Worm (Caenorhabditis elegans) whole organism, L4 larva: ENCODE data around the gene nlp-58.

ENCODE experiments used
- Y105C5A.15 ChIP-seq: fragments of 200-800 bp; sonication (Bioruptor generic); IDR thresholded peaks from 2 replicates; pipeline ENCODE4 v1.3.6; 2022; ENCODE audit warnings: missing genetic modification characterization, missing compliant biosample characterization
- Y48G9A.11 ChIP-seq: fragments of 200-800 bp; sonication (Bioruptor generic); IDR thresholded peaks from 2 replicates; pipeline ENCODE4 v1.3.6; 2022; ENCODE audit warnings: missing genetic modification reagents, missing genetic modification characterization, missing compliant biosample characterization
- ceh-82 ChIP-seq: sonication (generic microtip); optimal IDR thresholded peaks from 2 replicates; lab custom pipeline; 2017; ENCODE audit warnings: missing biosample characterization, missing genetic modification characterization
- ces-1 ChIP-seq: fragments of 150-350 bp; sonication (generic microtip); optimal IDR thresholded peaks from 4 replicates; lab custom pipeline; 2014; ENCODE audit warnings: missing biosample characterization, missing genetic modification reagents, missing genetic modification characterization
- dmd-8 ChIP-seq: fragments of 200-800 bp; sonication (Bioruptor generic); IDR thresholded peaks from 2 replicates; pipeline ENCODE4 v1.3.6; 2022; ENCODE audit warnings: missing genetic modification characterization, missing compliant biosample characterization
- dpl-1 ChIP-seq: fragments of 150-350 bp; optimal IDR thresholded peaks from 2 replicates; lab custom pipeline; 2014; ENCODE audit warnings: missing biosample characterization, missing genetic modification reagents, missing genetic modification characterization
- fkh-10 ChIP-seq: fragments of 150-350 bp; optimal IDR thresholded peaks from 2 replicates; lab custom pipeline; 2014; ENCODE audit warnings: missing biosample characterization, missing genetic modification reagents, missing genetic modification characterization
- mdt-29 ChIP-seq: fragments of 200-800 bp; sonication (Bioruptor generic); IDR thresholded peaks from 2 replicates; pipeline ENCODE4 v1.3.6; 2022; ENCODE audit warnings: missing genetic modification reagents, missing genetic modification characterization, missing compliant biosample characterization
- nhr-11 ChIP-seq: fragments of 150-350 bp; optimal IDR thresholded peaks from 2 replicates; lab custom pipeline; 2014; ENCODE audit warnings: missing biosample characterization, missing genetic modification characterization
- nhr-28 ChIP-seq: fragments of 150-350 bp; optimal IDR thresholded peaks from 2 replicates; lab custom pipeline; 2014; ENCODE audit warnings: missing biosample characterization, missing genetic modification characterization
- ztf-11 ChIP-seq: fragments of 150-350 bp; optimal IDR thresholded peaks from 2 replicates; lab custom pipeline; 2014; ENCODE audit warnings: missing biosample characterization, missing genetic modification characterization

DNA sequence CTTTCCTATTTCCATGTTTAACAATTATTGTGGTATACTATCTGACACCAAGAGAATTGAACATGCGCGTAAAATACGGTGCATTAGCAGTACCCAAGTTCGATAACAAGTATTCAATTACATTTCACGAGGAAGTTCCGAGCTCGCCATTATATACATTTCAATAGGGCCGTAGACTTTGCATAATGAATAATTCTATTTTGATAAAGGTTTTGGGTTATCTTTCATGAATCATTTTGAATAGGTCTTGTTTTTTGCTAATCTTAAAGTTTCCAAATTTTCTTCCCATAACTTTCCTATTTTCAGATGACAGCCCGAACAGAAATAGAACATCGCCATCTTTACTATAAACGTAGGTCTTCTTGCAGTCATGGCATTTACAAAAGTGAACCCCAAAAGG lies 22.5 kb downstream of the nlp-58 start, which contains the start of gene C50H2.13:
- TF ChIP-seq ces-1 (GFP tag; lab: Kevin White, UChicago) (no peak), Y48G9A.11 (GFP tag; lab: Robert Waterston, UW) (no peak), ztf-11 (tag; lab: Kevin White, UChicago) (no peak), dpl-1 (GFP tag; lab: Kevin White, UChicago) (no peak), dmd-8 (GFP tag; lab: Robert Waterston, UW) (no peak), Y105C5A.15 (no peak), nhr-28 (tag; lab: Kevin White, UChicago) (no peak), ceh-82 (tag; lab: Kevin White, UChicago) (no peak), nhr-11 (no peak), mdt-29 (GFP tag; lab: Robert Waterston, UW) (no peak), fkh-10 (GFP tag; lab: Kevin White, UChicago) (no peak)
